Worm (Caenorhabditis elegans) whole organism, young adult: ENCODE data around the gene E02C12.9.

Experiments
- B0019.2 ChIP-seq: fragments of 200-800 bp; sonication (Bioruptor generic); conservative IDR thresholded peaks from 2 replicates; pipeline ENCODE4 v1.3.6; 2022; ENCODE audit warnings: missing genetic modification reagents, missing genetic modification characterization, missing compliant biosample characterization
- B0035.1 ChIP-seq: sonication (generic microtip); optimal IDR thresholded peaks from 2 replicates; lab custom pipeline; 2016; ENCODE audit warnings: missing genetic modification characterization, mild to moderate bottlenecking, missing compliant biosample characterization, missing genotype, missing genetic modification reagents
- F37B4.10 ChIP-seq: fragments of 200-800 bp; sonication (Bioruptor generic); IDR thresholded peaks from 2 replicates; pipeline ENCODE4 v1.3.6; 2022; ENCODE audit warnings: missing genetic modification characterization, missing compliant biosample characterization
- F39B2.1 ChIP-seq: fragments of 200-800 bp; sonication (Bioruptor generic); IDR thresholded peaks from 2 replicates; pipeline ENCODE4 v1.3.6; 2022; ENCODE audit warnings: missing genetic modification reagents, missing genetic modification characterization, missing compliant biosample characterization
- K11D2.4 ChIP-seq: fragments of 200-800 bp; sonication (Bioruptor generic); IDR thresholded peaks from 2 replicates; pipeline ENCODE4 v1.3.6; 2022; ENCODE audit warnings: missing genetic modification reagents, missing genetic modification characterization, missing compliant biosample characterization
- K12H6.12 ChIP-seq: fragments of 200-800 bp; sonication (Bioruptor generic); optimal IDR thresholded peaks from 2 replicates; lab custom pipeline; 2018; ENCODE audit warnings: mild to moderate bottlenecking, missing genetic modification characterization, missing compliant biosample characterization
- Y53F4B.3 ChIP-seq: fragments of 200-800 bp; sonication (Bioruptor generic); IDR thresholded peaks from 2 replicates; pipeline ENCODE4 v1.3.6; 2022; ENCODE audit warnings: missing genetic modification reagents, missing genetic modification characterization, missing compliant biosample characterization
- Y53G8AR.9 ChIP-seq: fragments of 200-800 bp; sonication (Bioruptor generic); conservative IDR thresholded peaks from 2 replicates; pipeline ENCODE4 v1.3.6; 2022; ENCODE audit warnings: missing genetic modification reagents, missing genetic modification characterization, missing compliant biosample characterization
- Y56A3A.18 ChIP-seq: fragments of 200-800 bp; sonication (Bioruptor generic); IDR thresholded peaks from 2 replicates; pipeline ENCODE4 v1.3.6; 2022; ENCODE audit warnings: missing genetic modification reagents, missing genetic modification characterization, missing compliant biosample characterization
- Y67H2A.10 ChIP-seq: fragments of 200-800 bp; sonication (Bioruptor generic); conservative IDR thresholded peaks from 2 replicates; pipeline ENCODE4 v1.3.6; 2022; ENCODE audit warnings: missing genetic modification reagents, missing genetic modification characterization, missing compliant biosample characterization
- aptf-2 ChIP-seq: fragments of 200-800 bp; sonication (Bioruptor generic); conservative IDR thresholded peaks from 2 replicates; pipeline ENCODE4 v1.3.6; 2022; ENCODE audit warnings: missing genetic modification reagents, missing genetic modification characterization, missing compliant biosample characterization
- aptf-3 ChIP-seq: fragments of 200-800 bp; sonication (Bioruptor generic); IDR thresholded peaks from 2 replicates; pipeline ENCODE4 v1.3.6; 2022; ENCODE audit warnings: missing genetic modification characterization, missing compliant biosample characterization
- atf-7 ChIP-seq: sonication (generic microtip); optimal IDR thresholded peaks from 2 replicates; lab custom pipeline; 2017; ENCODE audit warnings: mild to moderate bottlenecking, missing genetic modification characterization, missing compliant biosample characterization
- attf-3 ChIP-seq: fragments of 200-800 bp; sonication (Bioruptor generic); conservative IDR thresholded peaks from 2 replicates; pipeline ENCODE4 v1.3.6; 2022; ENCODE audit warnings: missing genetic modification reagents, missing genetic modification characterization, missing compliant biosample characterization
- bed-1 ChIP-seq: fragments of 200-800 bp; sonication (Bioruptor generic); IDR thresholded peaks from 2 replicates; pipeline ENCODE4 v1.3.6; 2022; ENCODE audit warnings: missing genetic modification reagents, missing genetic modification characterization, missing compliant biosample characterization
- cebp-2 ChIP-seq: fragments of 200-800 bp; sonication (Bioruptor generic); IDR thresholded peaks from 2 replicates; pipeline ENCODE4 v1.3.6; 2022; ENCODE audit warnings: missing genetic modification characterization, missing compliant biosample characterization
- ceh-27 ChIP-seq: fragments of 200-800 bp; sonication (Bioruptor generic); optimal IDR thresholded peaks from 2 replicates; lab custom pipeline; 2018; ENCODE audit warnings: mild to moderate bottlenecking, missing genetic modification characterization, moderate library complexity, missing compliant biosample characterization
- ceh-58 ChIP-seq: fragments of 200-800 bp; sonication (Bioruptor generic); IDR thresholded peaks from 2 replicates; pipeline ENCODE4 v1.3.6; 2022; ENCODE audit warnings: missing genetic modification characterization, missing compliant biosample characterization
- ceh-79 ChIP-seq: sonication (generic microtip); optimal IDR thresholded peaks from 2 replicates; lab custom pipeline; 2017; ENCODE audit warnings: mild to moderate bottlenecking, missing genetic modification characterization, missing compliant biosample characterization
- ceh-91 ChIP-seq: fragments of 200-800 bp; sonication (Bioruptor generic); IDR thresholded peaks from 2 replicates; pipeline ENCODE4 v1.3.6; 2022; ENCODE audit warnings: missing genetic modification reagents, missing genetic modification characterization, missing compliant biosample characterization
- chd-7 ChIP-seq: sonication (generic microtip); optimal IDR thresholded peaks from 2 replicates; lab custom pipeline; 2016; ENCODE audit warnings: mild to moderate bottlenecking, missing genetic modification characterization, moderate library complexity, missing compliant biosample characterization
- dox-1 ChIP-seq: fragments of 200-800 bp; sonication (Bioruptor generic); IDR thresholded peaks from 2 replicates; pipeline ENCODE4 v1.3.6; 2022; ENCODE audit warnings: missing genetic modification reagents, missing genetic modification characterization, missing compliant biosample characterization
- egl-18 ChIP-seq: fragments of 200-800 bp; sonication (Bioruptor generic); IDR thresholded peaks from 2 replicates; pipeline ENCODE4 v1.3.6; 2022; ENCODE audit warnings: missing genetic modification reagents, missing genetic modification characterization, missing compliant biosample characterization
- egl-44 ChIP-seq: fragments of 200-800 bp; sonication (Bioruptor generic); IDR thresholded peaks from 2 replicates; pipeline ENCODE4 v1.3.6; 2022; ENCODE audit warnings: missing genetic modification reagents, missing genetic modification characterization, missing compliant biosample characterization
- hlh-12 ChIP-seq: sonication (generic microtip); optimal IDR thresholded peaks from 2 replicates; lab custom pipeline; 2016; ENCODE audit warnings: missing genetic modification characterization, missing compliant biosample characterization
- hmg-1.2 ChIP-seq: fragments of 200-800 bp; sonication (Bioruptor generic); IDR thresholded peaks from 2 replicates; pipeline ENCODE4 v1.3.6; 2022; ENCODE audit warnings: missing genetic modification reagents, missing genetic modification characterization, missing compliant biosample characterization
- lag-1 ChIP-seq: fragments of 200-800 bp; sonication (Bioruptor generic); IDR thresholded peaks from 2 replicates; pipeline ENCODE4 v1.3.6; 2022; ENCODE audit warnings: missing genetic modification reagents, missing genetic modification characterization, missing compliant biosample characterization
- let-526 ChIP-seq: fragments of 200-800 bp; sonication (Bioruptor generic); IDR thresholded peaks from 2 replicates; pipeline ENCODE4 v1.3.6; 2022; ENCODE audit warnings: missing genetic modification reagents, missing genetic modification characterization, missing compliant biosample characterization
- lin-26 ChIP-seq: fragments of 200-800 bp; sonication (Bioruptor generic); IDR thresholded peaks from 2 replicates; pipeline ENCODE4 v1.3.6; 2022; ENCODE audit warnings: missing genetic modification reagents, missing genetic modification characterization, missing compliant biosample characterization
- lir-1 ChIP-seq: fragments of 200-800 bp; sonication (Bioruptor generic); conservative IDR thresholded peaks from 2 replicates; pipeline ENCODE4 v1.3.6; 2022; ENCODE audit warnings: missing genetic modification reagents, missing genetic modification characterization, missing compliant biosample characterization
- lsy-27 ChIP-seq: sonication (generic microtip); optimal IDR thresholded peaks from 2 replicates; lab custom pipeline; 2017; ENCODE audit warnings: missing genetic modification characterization, mild to moderate bottlenecking, missing compliant biosample characterization, antibody characterized with exemption, missing genotype, borderline replicate concordance; ENCODE audit not compliant: insufficient read depth
- madf-3 ChIP-seq: fragments of 200-800 bp; sonication (Bioruptor generic); IDR thresholded peaks from 2 replicates; pipeline ENCODE4 v1.3.6; 2022; ENCODE audit warnings: missing genetic modification reagents, missing genetic modification characterization, missing compliant biosample characterization
- mxl-1 ChIP-seq: sonication (generic microtip); optimal IDR thresholded peaks from 2 replicates; lab custom pipeline; 2016; ENCODE audit warnings: missing genetic modification characterization, missing compliant biosample characterization
- nfya-2 ChIP-seq: fragments of 200-800 bp; sonication (Bioruptor generic); IDR thresholded peaks from 2 replicates; pipeline ENCODE4 v1.3.6; 2022; ENCODE audit warnings: missing genetic modification reagents, missing genetic modification characterization, missing compliant biosample characterization
- pbrm-1 ChIP-seq: fragments of 200-800 bp; sonication (Bioruptor generic); IDR thresholded peaks from 2 replicates; pipeline ENCODE4 v1.3.6; 2022; ENCODE audit warnings: missing genetic modification reagents, missing genetic modification characterization, missing compliant biosample characterization
- pha-4 ChIP-seq: fragments of 150-350 bp; sonication (generic microtip); optimal IDR thresholded peaks from 2 replicates; lab custom pipeline; 2014; ENCODE audit warnings: missing biosample characterization, missing genetic modification reagents, missing genetic modification characterization
- rcor-1 ChIP-seq: fragments of 200-800 bp; sonication (Bioruptor generic); IDR thresholded peaks from 2 replicates; pipeline ENCODE4 v1.3.6; 2022; ENCODE audit warnings: missing genetic modification reagents, missing genetic modification characterization, missing compliant biosample characterization
- sea-2 ChIP-seq: fragments of 200-800 bp; sonication (Bioruptor generic); IDR thresholded peaks from 2 replicates; pipeline ENCODE4 v1.3.6; 2022; ENCODE audit warnings: missing genetic modification characterization, missing compliant biosample characterization
- tbp1 ChIP-seq: fragments of 200-800 bp; sonication (Bioruptor generic); optimal IDR thresholded peaks from 2 replicates; lab custom pipeline; 2018; ENCODE audit warnings: mild to moderate bottlenecking, missing genetic modification characterization, missing compliant biosample characterization
- zfh-2 ChIP-seq: fragments of 200-800 bp; sonication (Bioruptor generic); conservative IDR thresholded peaks from 2 replicates; pipeline ENCODE4 v1.3.6; 2022; ENCODE audit warnings: missing genetic modification reagents, missing genetic modification characterization, missing compliant biosample characterization
- ztf-18 ChIP-seq: sonication (generic microtip); optimal IDR thresholded peaks from 2 replicates; lab custom pipeline; 2016; ENCODE audit warnings: missing genotype, mild to moderate bottlenecking, missing genetic modification characterization, missing compliant biosample characterization
- ztf-22 ChIP-seq: fragments of 200-800 bp; sonication (Bioruptor generic); optimal IDR thresholded peaks from 2 replicates; lab custom pipeline; 2018; ENCODE audit warnings: mild to moderate bottlenecking, missing genetic modification characterization, moderate library complexity, missing compliant biosample characterization
- ztf-28 ChIP-seq: fragments of 200-800 bp; sonication (Bioruptor generic); IDR thresholded peaks from 2 replicates; pipeline ENCODE4 v1.3.6; 2022; ENCODE audit warnings: missing genetic modification reagents, missing genetic modification characterization, missing compliant biosample characterization
- ztf-3 ChIP-seq: fragments of 200-800 bp; sonication (Bioruptor generic); optimal IDR thresholded peaks from 2 replicates; lab custom pipeline; 2018; ENCODE audit warnings: mild to moderate bottlenecking, missing genetic modification characterization, missing compliant biosample characterization

The E02C12.9 gene

ce11 chrV:9340318-9340717, 35.0 kb downstream of the E02C12.9 start (continued):
- TF ChIP-seq attf-3 (GFP tag; lab: Robert Waterston, UW) (0 out of 2 replicates have a peak, but pooled peaks have one; percentile 13), tbp1 (GFP tag; lab: Kevin White, UChicago) (no peak), lir-1 (no peak), ceh-27 (no peak), Y67H2A.10 (GFP tag; lab: Robert Waterston, UW) (0 out of 2 replicates have a peak, but pooled peaks have one; percentile 24), Y53G8AR.9 (GFP tag; lab: Robert Waterston, UW) (peak; percentile 96), zfh-2 (GFP tag; lab: Robert Waterston, UW) (0 out of 2 replicates have a peak, but pooled peaks have one; percentile 4), hlh-12 (no peak), atf-7 (tag; lab: Kevin White, UChicago) (peak; percentile 16), aptf-3 (GFP tag; lab: Robert Waterston, UW) (0 out of 2 replicates have a peak, but pooled peaks have one; percentile 11), K12H6.12 (tag; lab: Kevin White, UChicago) (peak; percentile 8), ztf-22 (GFP tag; lab: Kevin White, UChicago) (no peak), ztf-18 (no peak), ceh-91 (GFP tag; lab: Robert Waterston, UW) (peak; percentile 59; the same call in 1 of the 2 replicates), let-526 (GFP tag; lab: Robert Waterston, UW) (no peak), lag-1 (GFP tag; lab: Robert Waterston, UW) (no peak), bed-1 (GFP tag; lab: Robert Waterston, UW) (0 out of 2 replicates have a peak, but pooled peaks have one; percentile 23), rcor-1 (GFP tag; lab: Robert Waterston, UW) (no peak; the same call in 1 of the 2 replicates), K11D2.4 (GFP tag; lab: Robert Waterston, UW) (peak; percentile 87), aptf-2 (GFP tag; lab: Robert Waterston, UW) (0 out of 2 replicates have a peak, but pooled peaks have one; percentile 27), B0019.2 (GFP tag; lab: Robert Waterston, UW) (peak; percentile 32; the same call in 1 of the 2 replicates), B0035.1 (tag; lab: Kevin White, UChicago) (no peak), F37B4.10 (GFP tag; lab: Robert Waterston, UW) (peak; percentile 94), ceh-79 (tag; lab: Kevin White, UChicago) (peak; percentile 52), nfya-2 (peak; percentile 81), chd-7 (peak; percentile 49), hmg-1.2 (GFP tag; lab: Robert Waterston, UW) (peak; percentile 62), lin-26 (GFP tag; lab: Robert Waterston, UW) (peak; percentile 45), ztf-28 (GFP tag; lab: Robert Waterston, UW) (peak; percentile 28; the same call in 1 of the 2 replicates), sea-2 (GFP tag; lab: Robert Waterston, UW) (peak; percentile 65; the same call in 1 of the 2 replicates), egl-18 (GFP tag; lab: Robert Waterston, UW) (no peak), dox-1 (GFP tag; lab: Robert Waterston, UW) (peak; percentile 58; the same call in 1 of the 2 replicates), lsy-27 (tag; lab: Kevin White, UChicago) (no peak), madf-3 (GFP tag; lab: Robert Waterston, UW) (peak; percentile 80), pha-4 (tag; lab: Kevin White, UChicago) (no peak), pbrm-1 (peak; percentile 80), Y56A3A.18 (GFP tag; lab: Robert Waterston, UW) (peak; percentile 94), mxl-1 (tag; lab: Kevin White, UChicago) (peak; percentile 23), Y53F4B.3 (GFP tag; lab: Robert Waterston, UW) (peak; percentile 36; the same call in 1 of the 2 replicates), cebp-2 (GFP tag; lab: Robert Waterston, UW) (peak; percentile 97), ztf-3 (GFP tag; lab: Kevin White, UChicago) (no peak), ceh-58 (GFP tag; lab: Robert Waterston, UW) (0 out of 2 replicates have a peak, but pooled peaks have one; percentile 86), F39B2.1 (GFP tag; lab: Robert Waterston, UW) (peak; percentile 50; the same call in 1 of the 2 replicates), egl-44 (GFP tag; lab: Robert Waterston, UW) (peak; percentile 72; the same call in 1 of the 2 replicates)
